Fruit fly (Drosophila melanogaster) whole organism, adult: ENCODE measurements around the gene TSG101.

Source experiments
- CG11617 ChIP-seq: fragments of 200-800 bp; sonication (Bioruptor generic); optimal IDR thresholded peaks from 2 replicates; lab custom pipeline; 2017; ENCODE audit warnings: mild to moderate bottlenecking, missing biosample characterization, missing genetic modification reagents, missing genetic modification characterization
- CG12768 ChIP-seq: fragments of 200-800 bp; sonication (Bioruptor generic); optimal IDR thresholded peaks from 2 replicates; lab custom pipeline; 2017; ENCODE audit warnings: missing biosample characterization, missing genetic modification characterization, mild to moderate bottlenecking, moderate library complexity, missing genetic modification reagents
- CG14711 ChIP-seq: fragments of 200-800 bp; sonication (Bioruptor generic); optimal IDR thresholded peaks from 2 replicates; lab custom pipeline; 2018; ENCODE audit warnings: missing biosample characterization, mild to moderate bottlenecking, missing genetic modification characterization, moderate library complexity
- CG1620 ChIP-seq: fragments of 200-800 bp; sonication (Bioruptor generic); optimal IDR thresholded peaks from 2 replicates; lab custom pipeline; 2016; ENCODE audit warnings: missing biosample characterization, missing genetic modification characterization
- CG33017 ChIP-seq: fragments of 200-800 bp; sonication (Bioruptor generic); optimal IDR thresholded peaks from 2 replicates; lab custom pipeline; 2018; ENCODE audit warnings: missing biosample characterization, mild to moderate bottlenecking, missing genetic modification characterization, moderate library complexity
- CG5204 ChIP-seq: fragments of 200-800 bp; sonication (Bioruptor generic); optimal IDR thresholded peaks from 2 replicates; lab custom pipeline; 2016; ENCODE audit warnings: missing biosample characterization, missing genetic modification characterization
- CG7045 ChIP-seq: fragments of 200-800 bp; sonication (Bioruptor generic); optimal IDR thresholded peaks from 2 replicates; lab custom pipeline; 2017; ENCODE audit warnings: missing biosample characterization, mild to moderate bottlenecking, missing genetic modification characterization
- CG7101 ChIP-seq: fragments of 200-800 bp; sonication (Bioruptor generic); optimal IDR thresholded peaks from 2 replicates; lab custom pipeline; 2018; ENCODE audit warnings: missing biosample characterization, mild to moderate bottlenecking, missing genetic modification characterization, moderate library complexity
- Clk ChIP-seq: fragments of 200-800 bp; sonication (Bioruptor generic); optimal IDR thresholded peaks from 2 replicates; lab custom pipeline; 2017; ENCODE audit warnings: missing biosample characterization, missing genetic modification characterization
- Crg-1 ChIP-seq: fragments of 200-800 bp; sonication (Bioruptor generic); optimal IDR thresholded peaks from 2 replicates; lab custom pipeline; 2016; ENCODE audit warnings: missing biosample characterization, missing genetic modification characterization
- Hr96 ChIP-seq: fragments of 200-800 bp; sonication (Bioruptor generic); optimal IDR thresholded peaks from 2 replicates; lab custom pipeline; 2016; ENCODE audit warnings: missing biosample characterization, missing genetic modification characterization
- Mnt ChIP-seq: fragments of 200-800 bp; sonication (Bioruptor generic); optimal IDR thresholded peaks from 2 replicates; lab custom pipeline; 2016; ENCODE audit warnings: missing biosample characterization, mild to moderate bottlenecking, missing genetic modification characterization
- bab1 ChIP-seq: fragments of 200-800 bp; sonication (Bioruptor generic); optimal IDR thresholded peaks from 3 replicates; lab custom pipeline; 2019; ENCODE audit warnings: missing biosample characterization, mild to moderate bottlenecking, missing genetic modification characterization, moderate library complexity
- cic ChIP-seq: fragments of 200-800 bp; sonication (Bioruptor generic); optimal IDR thresholded peaks from 2 replicates; lab custom pipeline; 2017; ENCODE audit warnings: missing biosample characterization, mild to moderate bottlenecking, missing genetic modification characterization, moderate library complexity
- cnc ChIP-seq, 2 experiments: fragments of >200 bp; optimal IDR thresholded peaks; 2 replicates each; lab custom pipeline; 2017
- kay ChIP-seq: fragments of 200-800 bp; sonication (Bioruptor generic); peaks from one replicate; lab custom pipeline; 2016; ENCODE audit warnings: missing biosample characterization, missing genetic modification characterization, borderline replicate concordance
- ovo ChIP-seq: fragments of 200-800 bp; sonication (Bioruptor generic); optimal IDR thresholded peaks from 2 replicates; lab custom pipeline; 2016; ENCODE audit warnings: missing biosample characterization, missing genetic modification characterization
- pad ChIP-seq: fragments of 200-800 bp; sonication (Bioruptor generic); optimal IDR thresholded peaks from 3 replicates; lab custom pipeline; 2017; ENCODE audit warnings: missing biosample characterization, missing genetic modification characterization, mild to moderate bottlenecking, moderate library complexity, missing genetic modification reagents
- tj ChIP-seq: fragments of 200-800 bp; sonication (Bioruptor generic); optimal IDR thresholded peaks from 3 replicates; lab custom pipeline; 2017; ENCODE audit warnings: missing biosample characterization, mild to moderate bottlenecking, missing genetic modification characterization, moderate library complexity
- toe ChIP-seq: fragments of 200-800 bp; sonication (Bioruptor generic); optimal IDR thresholded peaks from 2 replicates; lab custom pipeline; 2016; ENCODE audit warnings: missing biosample characterization, missing genetic modification characterization

The TSG101 gene

DNA sequence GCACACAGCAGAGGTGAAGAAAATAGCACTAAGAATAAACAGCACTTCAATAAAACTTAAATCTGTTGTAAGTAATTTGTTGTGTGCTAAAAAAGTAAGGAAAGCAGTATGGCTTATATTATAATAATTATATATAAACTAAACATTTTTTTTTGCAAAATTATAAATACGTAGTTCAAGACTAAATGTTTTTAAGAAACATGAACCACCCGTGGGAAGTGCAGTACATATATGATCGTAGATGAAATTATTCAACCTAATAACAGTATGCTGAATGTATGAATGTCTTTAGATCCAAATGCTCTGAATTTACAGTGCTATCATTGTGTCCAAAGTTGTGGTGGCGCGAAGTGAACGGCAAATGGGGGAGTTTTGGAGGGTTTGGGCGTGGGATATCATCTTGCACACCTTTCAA lies 28.6 kb downstream of the TSG101 start:
- TF ChIP-seq CG7045 (GFP tag; lab: Kevin White, UChicago), result no peak
- no peak for TF ChIP-seq bab1
- no peak for TF ChIP-seq CG1620 (GFP tag; lab: Kevin White, UChicago)
- TF ChIP-seq CG7101 (tag; lab: Kevin White, UChicago), result no peak
- TF ChIP-seq CG11617 (GFP tag; lab: Kevin White, UChicago), result no peak
- TF ChIP-seq Clk, result no peak
- TF ChIP-seq tj, result no peak
- TF ChIP-seq CG33017 (tag; lab: Kevin White, UChicago), result no peak

DNA sequence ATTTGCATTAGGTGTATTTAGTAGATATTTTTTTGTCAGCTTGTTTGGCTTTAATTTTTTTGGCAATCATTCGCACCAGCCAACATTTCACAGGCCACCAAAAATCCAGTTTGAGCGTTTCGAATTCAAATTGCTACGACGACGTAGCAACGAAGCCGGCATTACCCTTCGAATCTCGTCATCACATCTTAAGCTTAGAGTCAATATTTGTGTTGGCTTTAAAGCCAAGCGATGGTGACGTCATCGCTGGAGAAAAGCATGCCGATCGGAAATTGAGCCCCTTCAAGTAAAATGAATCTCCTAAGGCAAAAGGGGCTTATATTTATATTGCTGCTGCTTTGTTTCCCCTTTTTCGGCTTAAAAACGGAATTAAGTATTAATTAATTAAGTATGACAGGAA lies 29.5 kb downstream of the TSG101 start:
- TF ChIP-seq pad (GFP tag; lab: Kevin White, UChicago), result no peak

DNA sequence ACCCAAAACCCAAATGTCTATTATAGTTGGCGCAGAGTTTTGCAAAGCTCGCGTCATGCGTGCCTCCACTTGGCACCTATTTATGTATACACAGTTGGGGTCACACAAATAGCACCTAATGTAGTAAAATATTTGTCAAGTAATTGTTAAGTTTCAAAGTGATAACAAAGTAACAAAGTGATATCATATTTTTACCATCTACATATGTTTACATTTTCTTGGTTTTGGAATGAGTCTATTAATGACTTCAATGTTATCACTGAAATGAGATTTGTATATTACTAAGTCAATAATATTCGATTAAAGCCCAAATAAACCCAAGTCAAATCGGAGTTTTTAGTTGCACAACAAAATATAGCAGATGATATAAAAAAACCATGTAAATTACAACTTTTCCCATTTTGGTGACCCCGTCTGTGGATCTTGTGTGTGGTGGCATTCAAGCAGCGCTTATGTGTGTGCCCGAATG lies 30.4 kb downstream of the TSG101 start:
- TF ChIP-seq CG11617 (GFP tag; lab: Kevin White, UChicago) (no peak), CG7045 (GFP tag; lab: Kevin White, UChicago) (no peak), CG1620 (GFP tag; lab: Kevin White, UChicago) (no peak), pad (GFP tag; lab: Kevin White, UChicago) (no peak), CG5204 (GFP tag; lab: Kevin White, UChicago) (no peak), CG33017 (tag; lab: Kevin White, UChicago) (no peak), cnc (optimal IDR thresholded peaks at IDR 0.05; lab: Kevin White, UChicago) (no peak), ovo (no peak), Mnt (GFP tag; lab: Kevin White, UChicago) (no peak), tj (no peak), toe (GFP tag; lab: Kevin White, UChicago) (no peak), kay (GFP tag; lab: Kevin White, UChicago) (no peak), cic (GFP tag; lab: Kevin White, UChicago) (no peak), Hr96 (GFP tag; lab: Kevin White, UChicago) (no peak), CG7101 (tag; lab: Kevin White, UChicago) (no peak)

DNA sequence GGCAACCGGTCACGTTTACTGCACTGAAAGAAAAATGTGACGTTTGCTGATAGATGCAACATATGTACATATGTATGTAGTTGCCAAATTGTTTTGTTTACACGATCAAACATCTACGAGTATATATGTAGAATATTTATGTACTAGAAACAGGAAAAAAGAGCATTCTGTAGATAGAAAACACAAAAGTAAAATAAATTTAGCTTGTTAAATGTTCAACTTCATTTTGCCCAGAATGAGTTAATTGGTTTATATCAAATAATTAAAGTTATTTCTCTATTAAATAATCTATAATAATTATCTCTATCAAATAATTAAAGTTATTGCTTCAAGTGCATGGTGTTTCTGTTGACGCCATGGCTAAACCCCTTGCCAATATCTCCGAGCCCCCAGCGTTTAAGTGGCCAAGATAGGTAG lies 31.0 kb downstream of the TSG101 start:
- TF ChIP-seq CG1620 (GFP tag; lab: Kevin White, UChicago) (no peak), Hr96 (GFP tag; lab: Kevin White, UChicago) (no peak), kay (GFP tag; lab: Kevin White, UChicago) (no peak), CG12768 (GFP tag; lab: Kevin White, UChicago) (no peak), toe (GFP tag; lab: Kevin White, UChicago) (no peak), CG14711 (tag; lab: Kevin White, UChicago) (no peak), CG5204 (GFP tag; lab: Kevin White, UChicago) (no peak)

DNA sequence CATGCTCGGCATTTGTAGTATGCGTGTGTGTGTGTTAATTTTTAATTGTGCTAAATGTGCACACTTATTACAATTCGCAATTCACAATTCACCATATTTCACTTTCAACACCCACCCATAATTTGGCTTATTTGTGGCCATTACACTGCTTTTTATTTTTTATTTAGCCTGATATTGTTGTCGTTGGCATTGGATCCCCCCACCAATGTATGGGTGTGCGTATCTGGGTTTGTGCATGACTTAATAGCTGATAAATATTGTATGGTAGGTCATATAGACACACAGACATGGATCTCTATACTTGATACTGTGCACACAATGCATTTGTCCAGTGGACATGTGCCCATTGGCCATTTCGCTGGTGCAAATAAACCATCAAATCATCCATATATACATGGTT lies 31.6 kb downstream of the TSG101 start:
- TF ChIP-seq ovo (no peak), CG33017 (tag; lab: Kevin White, UChicago) (no peak), toe (GFP tag; lab: Kevin White, UChicago) (no peak), kay (GFP tag; lab: Kevin White, UChicago) (peak; percentile 81)

DNA sequence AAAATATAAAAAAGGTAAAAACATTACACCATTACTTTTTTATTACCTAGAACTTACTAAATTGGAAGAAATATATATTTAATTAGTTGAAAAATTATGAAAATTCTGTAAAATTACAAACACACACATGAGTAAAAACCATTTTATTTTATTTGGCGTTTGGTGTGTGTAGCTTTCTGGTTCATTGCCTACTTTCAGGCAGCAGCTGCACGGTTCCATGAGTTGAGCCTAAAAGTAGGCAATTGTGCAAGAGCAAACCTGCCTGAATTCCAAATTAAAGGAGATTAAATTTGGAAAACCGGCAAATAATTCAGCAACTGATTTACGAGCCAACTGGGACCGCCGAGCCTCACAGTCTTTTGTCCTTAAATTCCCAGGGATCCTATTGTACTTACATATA lies 33.4 kb downstream of the TSG101 start:
- TF ChIP-seq pad (GFP tag; lab: Kevin White, UChicago) (no peak), CG5204 (GFP tag; lab: Kevin White, UChicago) (no peak)

DNA sequence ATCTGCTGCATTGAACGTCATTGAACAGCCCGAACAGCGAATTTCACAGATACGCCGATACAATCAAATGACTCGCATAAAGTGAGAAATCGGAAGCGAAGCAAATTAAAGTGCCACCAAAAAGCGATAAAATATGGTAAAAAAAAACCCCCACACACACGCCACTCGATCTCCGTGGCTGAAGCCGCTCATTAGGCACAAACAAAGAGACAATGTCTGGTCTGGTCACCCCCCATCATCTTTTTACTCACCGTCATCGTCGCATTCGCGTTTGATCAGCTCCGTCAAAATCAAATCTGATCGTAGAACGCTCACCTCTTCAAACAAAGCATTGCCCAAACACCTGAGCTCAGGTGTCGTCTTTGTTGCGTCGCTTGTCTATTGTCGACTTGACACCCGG lies 33.9 kb downstream of the TSG101 start:
- TF ChIP-seq pad (GFP tag; lab: Kevin White, UChicago) (no peak), Mnt (GFP tag; lab: Kevin White, UChicago) (no peak), CG1620 (GFP tag; lab: Kevin White, UChicago) (no peak), CG33017 (tag; lab: Kevin White, UChicago) (no peak), bab1 (no peak), Clk (no peak), cic (GFP tag; lab: Kevin White, UChicago) (no peak), cnc (optimal IDR thresholded peaks at IDR 0.05; lab: Kevin White, UChicago) (no peak), tj (no peak), CG12768 (GFP tag; lab: Kevin White, UChicago) (no peak), Crg-1 (no peak), CG7101 (tag; lab: Kevin White, UChicago) (no peak), kay (GFP tag; lab: Kevin White, UChicago) (no peak), toe (GFP tag; lab: Kevin White, UChicago) (no peak), CG5204 (GFP tag; lab: Kevin White, UChicago) (no peak), CG11617 (GFP tag; lab: Kevin White, UChicago) (no peak), CG7045 (GFP tag; lab: Kevin White, UChicago) (no peak)
